Worm (Caenorhabditis elegans) whole organism, early embryonic: ENCODE measurements around the gene C25G6.4.

ENCODE experiments used
- aly-1 ChIP-seq: sonication (generic microtip); optimal IDR thresholded peaks from 2 replicates; lab custom pipeline; 2016; ENCODE audit warnings: missing genetic modification characterization, missing compliant biosample characterization
- ama-1 ChIP-seq: fragments of 150-350 bp; optimal IDR thresholded peaks from 2 replicates; lab custom pipeline; 2014
- ets-7 ChIP-seq: sonication (generic microtip); optimal IDR thresholded peaks from 2 replicates; lab custom pipeline; 2016; ENCODE audit warnings: missing genotype, missing genetic modification characterization, missing compliant biosample characterization
- hmbx-1 ChIP-seq: sonication (generic microtip); optimal IDR thresholded peaks from 2 replicates; lab custom pipeline; 2016; ENCODE audit warnings: mild to moderate bottlenecking, missing genetic modification characterization, missing compliant biosample characterization
- hnd-1 ChIP-seq: sonication (generic microtip); optimal IDR thresholded peaks from 2 replicates; lab custom pipeline; 2016; ENCODE audit warnings: missing genetic modification characterization, missing compliant biosample characterization
- pes-1 ChIP-seq: fragments of 200-800 bp; sonication (Bioruptor generic); IDR thresholded peaks from 2 replicates; pipeline ENCODE4 v1.3.6; 2022; ENCODE audit warnings: missing genetic modification reagents, missing genetic modification characterization, missing compliant biosample characterization
- tbx-11 ChIP-seq: fragments of 200-800 bp; sonication (Bioruptor generic); IDR thresholded peaks from 2 replicates; pipeline ENCODE4 v1.3.6; 2022; ENCODE audit warnings: missing genetic modification characterization, missing compliant biosample characterization
- tbx-37 ChIP-seq: fragments of 200-800 bp; sonication (Bioruptor generic); conservative IDR thresholded peaks from 2 replicates; pipeline ENCODE4 v1.3.6; 2022; ENCODE audit warnings: missing genetic modification reagents, missing genetic modification characterization, missing compliant biosample characterization
- tra-4 ChIP-seq: sonication (generic microtip); optimal IDR thresholded peaks from 2 replicates; lab custom pipeline; 2017; ENCODE audit warnings: missing genetic modification characterization, missing compliant biosample characterization

DNA sequence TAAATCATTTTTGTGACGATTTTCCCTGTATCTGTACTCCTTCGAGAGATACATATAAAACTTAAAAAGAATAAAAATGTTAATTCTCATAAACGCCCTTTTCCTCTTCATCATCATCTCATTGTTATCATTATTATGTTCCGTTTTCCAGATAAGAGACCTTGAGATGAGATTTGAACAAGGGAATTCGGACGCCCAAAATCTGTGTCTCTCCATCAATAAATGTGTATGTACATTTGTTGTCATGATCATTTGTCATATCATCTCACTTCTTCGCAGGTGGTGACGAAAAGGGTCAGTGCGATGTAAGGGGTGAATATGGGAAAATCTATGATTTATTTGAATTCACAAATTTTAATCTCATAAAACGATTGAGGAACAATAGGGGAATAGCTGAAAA lies 17.6 kb downstream of the C25G6.4 start:
- TF ChIP-seq ama-1 (lab: Kevin White, UChicago): no peak
- TF ChIP-seq tbx-11 (GFP tag; lab: Robert Waterston, UW): no peak
- no peak for TF ChIP-seq hnd-1 (tag; lab: Kevin White, UChicago)
- no peak for TF ChIP-seq tra-4 (tag; lab: Kevin White, UChicago)
- TF ChIP-seq ets-7: no peak
- TF ChIP-seq tbx-37 (GFP tag; lab: Robert Waterston, UW): no peak
- no peak for TF ChIP-seq pes-1 (GFP tag; lab: Robert Waterston, UW)
- no peak for TF ChIP-seq aly-1 (tag; lab: Kevin White, UChicago)
- no peak for TF ChIP-seq hmbx-1 (tag; lab: Kevin White, UChicago)
